Fruit fly (Drosophila melanogaster) whole organism, larva: Measurements from ENCODE around the gene CG3704.
A peak's percentile ranks its signal among the peaks of the same experiment; 100 is the strongest.

ENCODE experiments used
- noc ChIP-seq: fragments of 200-800 bp; sonication (Bioruptor generic); optimal IDR thresholded peaks from 3 replicates; lab custom pipeline; 2019; ENCODE audit warnings: missing biosample characterization, mild to moderate bottlenecking, missing genetic modification characterization, moderate library complexity

CG3704 gene

DNA sequence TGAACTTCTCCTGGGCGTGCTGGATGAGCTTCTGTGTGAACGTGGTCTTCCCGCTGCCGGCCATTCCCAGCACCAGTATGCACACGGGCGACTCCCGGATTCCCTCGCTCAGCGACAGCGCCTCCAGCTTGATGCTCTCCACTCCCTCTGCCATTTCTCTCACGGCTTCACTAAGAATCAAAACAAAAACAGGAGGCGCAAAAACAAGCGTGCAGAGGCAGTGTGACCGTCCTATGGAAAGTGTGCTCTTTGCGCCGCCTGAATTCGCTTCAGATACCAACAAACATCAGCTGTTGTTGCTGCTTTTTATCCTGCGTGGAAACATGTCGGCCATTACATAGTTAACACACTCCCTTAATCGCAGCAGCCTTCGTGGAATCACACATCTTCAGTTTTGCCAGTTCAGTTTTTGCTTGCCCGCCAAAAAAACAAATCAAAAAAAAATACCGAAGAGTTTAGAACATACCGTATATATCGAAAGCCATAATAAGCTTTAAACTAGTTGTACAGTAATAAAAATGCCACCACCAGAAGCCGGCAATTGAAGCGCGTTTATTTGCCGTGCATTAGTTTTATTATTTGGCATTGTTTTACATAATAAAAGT is at the start of gene CG3704, which contains the start of gene mus81:
CG3704 (minus strand) TSS at position 226 of the 605 bp plus-strand sequence.
mus81 (plus strand) TSS at position 496 of the 605 bp plus-strand sequence.
- TF ChIP-seq noc (tag; lab: Kevin White, UChicago): peak; percentile 36

DNA sequence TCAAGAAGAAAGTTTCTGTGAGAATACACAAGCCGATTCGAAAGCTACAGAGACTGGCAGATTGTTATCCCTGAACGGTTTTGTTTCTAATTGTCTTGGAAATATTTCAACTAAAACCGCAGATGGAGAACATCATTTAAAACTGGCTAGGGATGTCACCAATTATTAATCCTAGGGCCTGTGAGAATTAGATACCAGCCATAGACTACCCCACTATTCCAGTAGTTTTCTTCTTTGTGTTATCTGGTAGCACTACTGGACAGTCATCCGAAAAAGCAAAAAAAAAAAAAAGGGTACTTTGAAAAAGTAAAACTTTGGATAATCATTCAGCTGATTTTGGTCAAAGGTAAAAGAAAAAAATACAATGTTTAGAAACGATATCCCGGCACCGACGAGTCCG is 49.6 kb upstream of the CG3704 start, which contains the start of gene CG18823:
CG18823 (plus strand) TSS at position 301 of the 400 bp plus-strand sequence.
- no peak for TF ChIP-seq noc (tag; lab: Kevin White, UChicago)

DNA sequence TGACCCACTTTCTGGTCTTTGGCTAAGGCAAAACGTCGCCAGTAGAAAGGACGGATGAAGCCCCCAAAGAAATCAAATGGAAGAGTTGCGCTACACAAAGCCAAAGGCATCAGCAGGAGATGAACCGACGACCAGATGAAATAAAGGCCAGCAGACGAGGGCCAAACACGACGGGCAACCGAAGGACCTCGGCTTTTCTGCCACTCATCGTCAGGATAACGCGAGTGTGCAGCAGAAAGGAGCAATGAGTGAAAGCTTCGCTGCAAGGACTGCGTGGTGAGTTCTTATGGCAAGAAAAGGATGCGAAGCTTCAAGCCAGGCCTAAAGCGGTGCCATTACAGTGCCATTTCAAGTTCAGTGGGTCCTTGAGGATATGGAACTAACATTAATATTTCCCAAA is 45.3 kb upstream of the CG3704 start:
- no peak for TF ChIP-seq noc (tag; lab: Kevin White, UChicago)

DNA sequence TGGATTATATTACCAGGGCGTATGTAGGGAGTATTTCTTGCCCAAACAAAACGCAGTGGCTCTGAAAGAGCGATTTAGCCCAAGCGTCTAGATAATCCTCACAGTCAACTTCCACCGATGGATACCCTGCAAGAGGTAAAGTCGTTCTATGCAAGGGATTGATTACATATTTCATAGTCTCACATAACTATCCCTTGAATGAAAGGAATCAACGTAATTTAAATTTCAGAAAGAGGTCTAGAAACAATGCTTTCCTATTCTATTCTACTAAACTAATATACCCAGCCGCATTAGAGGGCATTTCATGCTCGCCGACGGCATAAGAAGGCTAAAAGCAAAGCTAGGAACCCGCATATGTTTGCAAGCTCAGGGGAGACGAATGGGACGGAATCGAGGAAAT is 26.2 kb upstream of the CG3704 start:
- TF ChIP-seq noc (tag; lab: Kevin White, UChicago): no peak

DNA sequence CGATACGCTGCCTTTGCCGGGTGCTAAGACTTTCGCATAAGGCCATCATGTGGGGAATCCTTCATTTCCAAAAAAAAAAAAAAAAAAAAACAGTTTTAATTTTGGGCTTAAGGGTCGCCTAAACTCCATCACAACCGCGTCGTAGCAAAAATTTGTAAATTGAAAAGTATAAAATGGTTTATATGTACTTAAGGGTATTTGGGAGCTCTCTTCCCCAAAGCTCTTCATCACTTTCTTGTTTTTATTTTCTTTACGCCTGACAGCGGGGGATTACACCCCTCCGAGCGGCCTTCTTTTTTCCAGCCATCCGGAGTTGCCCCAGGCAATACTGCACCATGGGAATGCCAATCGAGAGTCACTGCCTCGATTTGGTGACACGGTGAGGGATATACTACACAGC is 23.4 kb upstream of the CG3704 start:
- no peak for TF ChIP-seq noc (tag; lab: Kevin White, UChicago)

DNA sequence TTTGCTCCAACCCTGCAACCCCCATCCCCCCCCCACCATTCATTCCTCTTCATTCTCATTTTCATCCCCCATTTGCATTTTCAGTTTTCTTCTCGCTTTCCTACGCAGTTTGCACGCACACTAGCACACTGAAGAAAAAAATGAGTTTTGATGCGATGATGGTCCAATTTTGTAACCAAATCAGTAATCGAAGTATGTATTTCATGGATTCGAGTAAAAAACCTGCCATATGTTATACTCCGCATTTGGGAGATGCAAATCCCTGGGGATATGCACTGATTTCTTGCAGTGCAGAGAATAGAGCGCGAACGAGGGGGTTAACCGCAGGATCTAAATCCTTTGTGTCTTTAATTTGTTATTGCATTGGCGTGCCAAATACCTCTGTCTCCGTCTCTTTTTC is 15.3 kb upstream of the CG3704 start:
- no peak for TF ChIP-seq noc (tag; lab: Kevin White, UChicago)

DNA sequence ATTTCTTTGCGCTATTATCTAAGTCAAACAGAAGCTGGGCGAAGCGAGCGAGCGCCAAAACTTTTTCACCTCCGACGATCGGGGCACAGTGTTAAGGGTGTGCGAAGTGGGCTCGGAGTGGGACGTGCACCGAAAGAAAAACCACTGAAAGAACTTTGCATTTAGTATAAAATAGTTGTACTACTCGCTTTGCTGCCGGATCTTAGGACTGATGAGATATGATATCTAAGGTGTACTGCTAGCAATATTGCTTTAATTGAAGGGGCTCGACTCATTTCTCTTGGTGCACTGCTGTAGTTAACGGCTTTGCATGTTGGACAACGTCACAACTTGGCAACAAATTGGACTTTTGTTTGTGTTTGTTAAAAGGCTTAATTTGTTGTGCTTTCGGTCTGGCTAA is 13.2 kb upstream of the CG3704 start:
- no peak for TF ChIP-seq noc (tag; lab: Kevin White, UChicago)

DNA sequence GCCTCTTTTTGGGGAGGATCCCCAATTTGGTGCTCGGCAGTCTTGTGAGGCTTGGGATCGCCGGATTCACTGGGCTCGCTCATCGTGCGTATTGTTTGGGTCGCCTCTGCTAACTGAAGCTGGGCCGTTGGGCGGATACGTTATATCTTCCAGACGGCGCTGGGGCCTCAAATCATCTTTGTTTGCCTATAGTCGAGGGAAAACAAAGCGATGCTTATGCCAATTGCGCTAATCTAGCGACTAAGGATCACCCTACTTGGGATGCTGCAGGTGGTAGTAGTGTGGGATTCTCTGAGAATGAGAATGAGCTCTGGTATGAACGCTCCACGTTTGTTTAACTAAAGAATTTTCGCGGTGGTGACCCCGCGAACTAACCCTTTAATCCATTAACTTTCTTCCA is 11.2 kb upstream of the CG3704 start, which contains the start of gene CG3690:
CG3690 (minus strand) TSS at position 101 of the 400 bp plus-strand sequence.
- TF ChIP-seq noc (tag; lab: Kevin White, UChicago): no peak

DNA sequence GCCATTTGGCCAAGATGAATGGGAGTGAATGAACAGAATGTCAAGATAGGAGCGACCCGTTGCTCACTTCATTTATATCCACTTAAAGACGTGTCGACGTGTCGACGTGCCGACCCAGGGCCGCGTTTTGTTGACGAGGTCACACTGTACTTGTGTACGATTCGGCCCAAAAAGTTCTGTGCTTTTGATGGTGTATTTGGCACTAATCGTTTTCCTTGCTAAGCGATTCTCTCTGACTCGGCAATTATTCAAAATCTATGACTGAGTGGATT is 7.6 kb upstream of the CG3704 start:
- TF ChIP-seq noc (tag; lab: Kevin White, UChicago): peak; percentile 27

DNA sequence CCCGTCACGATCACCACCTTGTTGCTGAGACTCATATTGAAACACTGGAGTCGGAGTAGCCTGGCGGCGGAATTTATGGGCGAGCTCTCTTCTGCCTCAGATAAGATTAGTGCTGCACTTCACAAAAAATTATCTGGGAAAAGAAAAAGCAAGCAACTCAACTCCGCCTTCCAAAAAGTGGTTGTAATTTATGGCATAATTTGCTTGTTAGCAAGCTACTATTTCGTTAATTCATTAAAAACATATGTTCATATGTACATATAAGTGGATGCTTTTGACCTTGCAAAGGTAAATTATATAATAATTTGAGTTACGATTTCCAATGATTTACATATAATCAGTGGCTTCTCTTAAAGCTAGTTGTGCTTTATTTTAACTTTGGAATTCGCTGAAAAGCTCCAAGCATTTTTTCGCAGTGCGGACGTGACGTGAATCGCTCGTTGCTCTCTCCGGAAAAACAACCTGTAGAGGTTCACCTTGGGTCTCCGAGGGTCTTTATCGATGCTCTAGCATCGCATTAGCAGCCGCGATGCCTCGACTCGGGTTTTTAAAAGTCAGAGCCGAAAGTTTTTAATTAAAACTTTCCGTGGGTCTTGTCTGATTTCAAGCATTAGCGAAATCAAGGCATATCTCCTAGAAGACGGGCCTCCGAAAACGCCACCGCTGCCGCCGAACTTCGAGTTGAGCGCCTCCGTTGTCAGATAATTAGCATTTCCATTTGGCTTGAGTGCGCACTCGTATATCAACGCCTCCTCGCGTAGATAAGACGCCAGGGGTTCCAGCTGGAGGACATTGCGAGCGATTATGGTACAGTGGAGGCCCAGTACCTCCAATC is 7.1 kb upstream of the CG3704 start, which contains the start of gene CG3699:
CG3699 (minus strand) TSS at position 51 of the 835 bp plus-strand sequence.
- TF ChIP-seq noc (tag; lab: Kevin White, UChicago): peak; percentile 78

DNA sequence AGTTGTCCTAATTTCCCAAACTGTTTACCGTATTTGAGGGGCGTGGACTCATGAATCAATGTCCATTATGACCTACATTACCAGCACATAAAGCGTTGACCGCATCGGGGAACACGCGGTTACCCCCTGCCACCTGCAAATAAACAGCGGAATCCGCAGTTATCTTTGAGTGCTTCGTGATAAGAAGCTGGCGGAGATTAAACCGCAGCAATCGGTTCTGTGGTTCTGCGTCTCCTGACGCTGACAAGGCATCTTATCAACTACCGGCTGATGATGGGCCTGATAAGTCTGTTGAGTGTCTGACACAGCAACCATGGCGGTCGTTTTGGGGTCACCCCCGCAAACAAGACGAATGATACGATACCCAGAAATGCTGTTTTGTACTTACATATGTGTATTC is 5.6 kb upstream of the CG3704 start:
- peak; percentile 64 for TF ChIP-seq noc (tag; lab: Kevin White, UChicago)

DNA sequence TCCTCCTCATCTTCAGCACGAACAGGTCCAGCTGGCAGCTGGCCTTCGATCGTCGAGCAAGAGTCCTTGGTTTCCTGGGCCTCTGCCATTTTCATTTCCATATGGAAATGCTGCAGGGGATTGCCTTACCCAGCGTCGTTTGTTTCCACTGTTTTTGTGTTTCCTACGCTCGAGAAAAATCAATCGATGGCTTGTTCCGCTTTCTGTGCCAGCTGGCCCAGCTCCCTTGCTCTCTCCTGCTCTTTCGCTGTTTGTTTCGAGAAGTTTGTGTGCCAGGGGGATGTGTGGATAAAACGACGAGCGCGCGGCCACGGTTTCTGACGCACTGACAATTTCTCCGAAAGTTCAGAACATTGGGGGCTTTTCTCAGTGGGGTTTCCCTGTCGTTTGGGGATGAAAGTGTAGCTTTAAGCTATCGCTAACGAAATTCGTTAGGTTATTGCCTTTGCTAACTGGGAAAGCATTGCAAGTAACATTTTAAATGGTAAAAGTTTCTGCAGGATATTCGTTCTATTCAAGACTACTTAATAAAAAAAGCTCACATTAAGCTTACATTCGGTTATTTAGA is 4.9 kb upstream of the CG3704 start, which contains the start of gene CG3703:
CG3703 (minus strand) TSS at position 328 of the 568 bp plus-strand sequence.
- no peak for TF ChIP-seq noc (tag; lab: Kevin White, UChicago)

DNA sequence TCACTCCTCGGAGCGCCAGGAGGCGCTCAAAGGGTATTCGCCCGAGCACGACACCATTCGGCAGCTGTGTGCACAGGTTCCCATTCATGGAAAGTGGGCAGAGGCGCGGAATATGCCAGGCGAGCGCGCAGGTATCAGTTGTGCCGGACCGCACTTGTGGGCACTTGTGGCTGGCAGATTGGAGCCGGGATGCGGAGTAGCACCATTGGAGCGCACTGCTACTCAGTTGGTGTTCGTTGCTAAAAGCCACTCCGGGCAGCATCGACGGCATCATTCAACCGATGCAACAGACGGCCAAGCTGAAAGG is 4.8 kb downstream of the CG3704 start:
- TF ChIP-seq noc (tag; lab: Kevin White, UChicago): no peak

DNA sequence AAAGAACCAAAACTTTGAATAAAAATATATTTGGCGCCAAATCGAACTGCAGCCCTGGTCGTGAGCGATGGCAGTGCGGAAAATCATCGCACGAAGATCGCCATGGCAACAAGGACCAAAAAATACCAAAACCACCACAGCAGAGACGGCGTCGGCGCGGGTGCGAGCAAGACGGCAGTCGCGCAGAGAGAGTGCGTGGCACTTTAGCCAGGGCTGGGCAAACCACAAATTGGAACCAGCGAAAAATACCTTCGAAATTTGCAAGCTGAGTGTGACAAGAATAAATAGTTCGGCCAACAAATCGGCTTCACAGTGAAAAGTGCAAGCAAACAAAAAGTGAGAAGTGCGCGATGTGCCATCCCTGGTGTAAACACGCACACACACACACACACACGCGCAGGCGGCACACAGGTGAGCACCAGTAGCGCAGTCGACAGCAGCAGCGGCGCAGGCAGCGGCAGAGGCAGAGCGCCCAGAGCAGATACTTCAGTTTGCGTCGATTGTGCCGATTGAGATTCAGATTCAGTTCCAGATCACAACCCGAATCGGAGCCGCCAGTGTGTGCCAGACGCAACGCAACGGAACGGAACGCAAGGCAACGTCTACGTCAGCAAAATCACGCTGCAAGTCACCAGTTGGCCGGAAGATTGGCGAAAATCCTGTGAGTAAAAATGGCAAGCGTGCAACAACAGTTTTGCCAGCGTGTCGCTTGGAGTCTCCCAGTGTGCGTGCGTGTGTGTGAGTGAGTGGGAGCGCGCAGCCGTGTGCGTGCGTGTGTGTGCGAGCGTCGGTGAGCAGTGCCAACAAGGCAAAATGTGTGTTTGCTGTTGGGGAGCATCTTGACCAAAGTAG is 5.3 kb downstream of the CG3704 start, which contains the start of gene TRAM:
TRAM (plus strand) TSS at position 184 of the 852 bp plus-strand sequence.
- peak; percentile 92 for TF ChIP-seq noc (tag; lab: Kevin White, UChicago)

DNA sequence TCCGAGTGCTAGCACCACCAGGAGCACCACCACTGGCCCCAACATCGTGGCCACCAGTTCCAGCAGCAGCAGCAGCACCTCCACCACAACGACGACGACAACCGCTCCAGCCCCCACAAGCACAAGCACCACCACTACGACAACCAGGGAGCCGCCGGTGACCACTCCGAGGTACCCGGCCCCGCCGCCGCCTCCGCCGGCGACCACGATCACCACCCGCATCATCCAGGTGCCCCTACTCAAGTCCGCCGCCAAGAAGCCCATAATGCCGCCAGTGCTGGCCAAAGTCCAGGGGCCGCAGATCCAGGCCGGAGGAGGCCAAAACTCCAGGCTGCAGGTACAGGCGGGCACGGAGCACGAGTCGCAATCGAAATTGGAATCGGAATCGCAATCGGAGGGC is 6.6 kb downstream of the CG3704 start:
- no peak for TF ChIP-seq noc (tag; lab: Kevin White, UChicago)
